Worm (Caenorhabditis elegans): Measurements from ENCODE around the gene ceh-31.

DNA sequence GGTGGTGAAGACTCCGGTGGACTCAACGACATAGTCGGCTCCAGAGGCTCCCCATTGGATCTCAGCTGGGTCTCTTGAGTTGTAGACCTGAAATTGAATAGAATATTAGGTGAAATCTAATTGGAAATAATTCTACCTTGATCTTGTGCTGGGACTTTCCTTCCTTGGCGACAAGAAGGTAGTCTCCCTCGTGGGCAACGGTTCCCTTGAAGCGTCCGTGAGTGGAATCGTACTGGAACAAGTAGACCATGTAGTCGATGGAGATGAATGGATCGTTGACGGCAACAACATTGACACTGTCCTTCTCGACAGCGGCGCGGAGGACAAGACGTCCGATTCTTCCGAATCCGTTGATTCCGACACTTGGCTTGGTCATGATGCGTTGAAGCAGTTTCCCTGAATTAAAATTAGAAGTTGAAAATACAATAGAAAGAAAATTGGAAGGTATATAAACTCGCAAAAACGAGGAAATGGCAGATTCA, 42.8 kb upstream of the ceh-31 start, which contains the start of gene gpd-3:
- TF ChIP-seq nhr-12 (tag; optimal IDR thresholded peaks at IDR 0.05) (no peak), aly-2 (tag; optimal IDR thresholded peaks at IDR 0.05) (no peak), ztf-11 (tag; optimal IDR thresholded peaks at IDR 0.05) (no peak), lin-13 (GFP tag; optimal IDR thresholded peaks at IDR 0.05) (no peak), ceh-16 (tag; optimal IDR thresholded peaks at IDR 0.05) (no peak), nhr-11 (tag; optimal IDR thresholded peaks at IDR 0.05) (no peak), lin-11 (tag; optimal IDR thresholded peaks at IDR 0.05) (no peak), ama-1 (optimal IDR thresholded peaks at IDR 0.05) (peak; percentile 73)

Measured in whole organism, L2 larva.